Worm (Caenorhabditis elegans) whole organism, young adult: ENCODE measurements around the gene C14C11.1.

Experiments
- B0035.1 ChIP-seq: sonication (generic microtip); optimal IDR thresholded peaks from 2 replicates; lab custom pipeline; 2016; ENCODE audit warnings: missing genetic modification characterization, mild to moderate bottlenecking, missing compliant biosample characterization, missing genotype, missing genetic modification reagents
- lir-1 ChIP-seq: fragments of 200-800 bp; sonication (Bioruptor generic); conservative IDR thresholded peaks from 2 replicates; pipeline ENCODE4 v1.3.6; 2022; ENCODE audit warnings: missing genetic modification reagents, missing genetic modification characterization, missing compliant biosample characterization
- pbrm-1 ChIP-seq: fragments of 200-800 bp; sonication (Bioruptor generic); IDR thresholded peaks from 2 replicates; pipeline ENCODE4 v1.3.6; 2022; ENCODE audit warnings: missing genetic modification reagents, missing genetic modification characterization, missing compliant biosample characterization
- snpc-4 ChIP-seq, 5 experiments: fragments of 150-350 bp in 1 of 5; sonication (generic microtip) in 4 of 5; optimal IDR thresholded peaks; 2 replicates each; lab custom pipeline; 2014 to 2018; ENCODE audit warnings: missing genetic modification characterization in 5 of 5, missing biosample characterization in 3 of 5, antibody characterized with exemption in 2 of 5, mild to moderate bottlenecking in 2 of 5, missing compliant biosample characterization in 2 of 5, missing genotype in 2 of 5, moderate library complexity in 2 of 5, missing genetic modification reagents in 1 of 5
- unc-130 ChIP-seq: sonication (generic microtip); optimal IDR thresholded peaks from 2 replicates; lab custom pipeline; 2016; ENCODE audit warnings: missing genetic modification reagents, missing genetic modification characterization, missing compliant biosample characterization

ce11 chrV:5705510-5705909 is 42.1 kb downstream of the C14C11.1 start, which contains the start of gene peli-1:
- no peak for TF ChIP-seq unc-130 (GFP tag; lab: Kevin White, UChicago)
- TF ChIP-seq lir-1 = no peak
- TF ChIP-seq snpc-4 (GFP tag; optimal IDR thresholded peaks at IDR 0.05; lab: Kevin White, UChicago) = no peak
- TF ChIP-seq snpc-4 (tag; optimal IDR thresholded peaks at IDR 0.05; lab: Kevin White, UChicago) = no peak
- TF ChIP-seq pbrm-1 (GFP tag; lab: Robert Waterston, UW) = no peak
- TF ChIP-seq B0035.1 (tag; lab: Kevin White, UChicago) = no peak
